Worm (Caenorhabditis elegans) whole organism, late embryonic: ENCODE data around the gene srh-195.

Source experiments
- C08G9.2 ChIP-seq: sonication (generic microtip); optimal IDR thresholded peaks from 2 replicates; lab custom pipeline; 2016; ENCODE audit warnings: mild to moderate bottlenecking, missing genetic modification characterization, moderate library complexity, missing compliant biosample characterization
- F13H6.1 ChIP-seq: sonication (generic microtip); optimal IDR thresholded peaks from 2 replicates; lab custom pipeline; 2016; ENCODE audit warnings: missing genetic modification characterization, missing compliant biosample characterization
- T23F11.4 ChIP-seq: fragments of 200-800 bp; sonication (Bioruptor generic); optimal IDR thresholded peaks from 2 replicates; lab custom pipeline; 2018; ENCODE audit warnings: mild to moderate bottlenecking, missing genetic modification characterization, missing compliant biosample characterization
- Y22D7AL.16 ChIP-seq: sonication (generic microtip); optimal IDR thresholded peaks from 2 replicates; lab custom pipeline; 2016; ENCODE audit warnings: missing genetic modification characterization, missing compliant biosample characterization
- ama-1 ChIP-seq: fragments of 150-350 bp; optimal IDR thresholded peaks from 2 replicates; lab custom pipeline; 2014
- ceh-14 ChIP-seq: sonication (generic microtip); optimal IDR thresholded peaks from 2 replicates; lab custom pipeline; 2016; ENCODE audit warnings: missing genotype, missing genetic modification characterization, missing compliant biosample characterization
- ceh-18 ChIP-seq: sonication (generic microtip); optimal IDR thresholded peaks from 2 replicates; lab custom pipeline; 2016; ENCODE audit warnings: missing genetic modification characterization, missing compliant biosample characterization
- ceh-19 ChIP-seq: fragments of 200-800 bp; sonication (Bioruptor generic); optimal IDR thresholded peaks from 2 replicates; lab custom pipeline; 2018; ENCODE audit warnings: mild to moderate bottlenecking, missing genetic modification characterization, missing compliant biosample characterization
- ceh-24 ChIP-seq: sonication (generic microtip); optimal IDR thresholded peaks from 2 replicates; lab custom pipeline; 2016; ENCODE audit warnings: mild to moderate bottlenecking, missing genetic modification characterization, missing compliant biosample characterization
- ceh-30 ChIP-seq: fragments of 150-350 bp; optimal IDR thresholded peaks from 2 replicates; lab custom pipeline; 2014; ENCODE audit warnings: missing biosample characterization, missing genetic modification characterization
- ceh-34 ChIP-seq: sonication (generic microtip); optimal IDR thresholded peaks from 2 replicates; lab custom pipeline; 2016; ENCODE audit warnings: mild to moderate bottlenecking, missing genetic modification characterization, missing compliant biosample characterization
- ceh-45 ChIP-seq: fragments of 200-800 bp; sonication (Bioruptor generic); IDR thresholded peaks from 2 replicates; pipeline ENCODE4 v1.3.6; 2022; ENCODE audit warnings: missing genetic modification reagents, missing genetic modification characterization, missing compliant biosample characterization
- elt-2 ChIP-seq: sonication (generic microtip); optimal IDR thresholded peaks from 2 replicates; lab custom pipeline; 2016; ENCODE audit warnings: missing genetic modification reagents, missing genetic modification characterization, missing compliant biosample characterization
- ets-4 ChIP-seq: sonication (generic microtip); optimal IDR thresholded peaks from 2 replicates; lab custom pipeline; 2016; ENCODE audit warnings: missing genetic modification characterization, missing compliant biosample characterization
- eyg-1 ChIP-seq: sonication (generic microtip); optimal IDR thresholded peaks from 2 replicates; lab custom pipeline; 2016; ENCODE audit warnings: missing genotype, missing genetic modification characterization, missing compliant biosample characterization
- fax-1 ChIP-seq: sonication (generic microtip); optimal IDR thresholded peaks from 2 replicates; lab custom pipeline; 2016; ENCODE audit warnings: missing genotype, missing genetic modification characterization, missing compliant biosample characterization
- hlh-30 ChIP-seq: sonication (generic microtip); optimal IDR thresholded peaks from 2 replicates; lab custom pipeline; 2017; ENCODE audit warnings: antibody characterized with exemption, missing genetic modification characterization, missing compliant biosample characterization; ENCODE audit not compliant: insufficient read depth
- hlh-6 ChIP-seq: sonication (generic microtip); optimal IDR thresholded peaks from 2 replicates; lab custom pipeline; 2016; ENCODE audit warnings: missing genotype, missing genetic modification characterization, missing compliant biosample characterization
- hlh-8 ChIP-seq: sonication (generic microtip); optimal IDR thresholded peaks from 2 replicates; lab custom pipeline; 2016; ENCODE audit warnings: missing genotype, missing genetic modification characterization, missing compliant biosample characterization
- nhr-11 ChIP-seq: fragments of 150-350 bp; optimal IDR thresholded peaks from 2 replicates; lab custom pipeline; 2014; ENCODE audit warnings: missing biosample characterization, missing genetic modification characterization
- nhr-232 ChIP-seq: sonication (generic microtip); optimal IDR thresholded peaks from 2 replicates; lab custom pipeline; 2016; ENCODE audit warnings: missing genetic modification characterization, missing compliant biosample characterization
- pag-3 ChIP-seq: sonication (generic microtip); optimal IDR thresholded peaks from 2 replicates; lab custom pipeline; 2016; ENCODE audit warnings: missing compliant biosample characterization, missing genetic modification characterization, borderline replicate concordance
- pat-9 ChIP-seq: fragments of 200-800 bp; sonication (Bioruptor generic); optimal IDR thresholded peaks from 2 replicates; lab custom pipeline; 2018; ENCODE audit warnings: mild to moderate bottlenecking, missing genetic modification characterization, moderate library complexity, missing compliant biosample characterization
- pax-1 ChIP-seq: fragments of 150-350 bp; optimal IDR thresholded peaks from 2 replicates; lab custom pipeline; 2014; ENCODE audit warnings: missing biosample characterization, missing genetic modification characterization
- pha-2 ChIP-seq: sonication (generic microtip); optimal IDR thresholded peaks from 2 replicates; lab custom pipeline; 2017; ENCODE audit warnings: mild to moderate bottlenecking, missing genetic modification characterization, missing compliant biosample characterization
- pqm-1 ChIP-seq: sonication (generic microtip); optimal IDR thresholded peaks from 2 replicates; lab custom pipeline; 2016; ENCODE audit warnings: missing genetic modification characterization, missing compliant biosample characterization
- pros-1 ChIP-seq: fragments of 150-350 bp; optimal IDR thresholded peaks from 2 replicates; lab custom pipeline; 2014; ENCODE audit warnings: missing biosample characterization, missing genetic modification reagents, missing genetic modification characterization
- ref-2 ChIP-seq: sonication (generic microtip); optimal IDR thresholded peaks from 2 replicates; lab custom pipeline; 2016; ENCODE audit warnings: missing genetic modification characterization, missing compliant biosample characterization
- sox-2 ChIP-seq: fragments of 200-800 bp; sonication (Bioruptor generic); IDR thresholded peaks from 2 replicates; pipeline ENCODE4 v1.3.6; 2022; ENCODE audit warnings: missing genetic modification reagents, missing genetic modification characterization, missing compliant biosample characterization
- tbx-2 ChIP-seq: sonication (generic microtip); optimal IDR thresholded peaks from 2 replicates; lab custom pipeline; 2016; ENCODE audit warnings: missing genetic modification characterization, missing compliant biosample characterization
- tbx-7 ChIP-seq: sonication (generic microtip); optimal IDR thresholded peaks from 2 replicates; lab custom pipeline; 2016; ENCODE audit warnings: missing genotype, missing genetic modification characterization, missing compliant biosample characterization
- ttx-3 ChIP-seq: sonication (generic microtip); optimal IDR thresholded peaks from 2 replicates; lab custom pipeline; 2016; ENCODE audit warnings: missing genetic modification reagents, missing genetic modification characterization, missing compliant biosample characterization
- unc-3 ChIP-seq, 2 experiments: fragments of 200-800 bp in 1 of 2; sonication (Bioruptor generic) in 1 of 2; sonication (generic microtip) in 1 of 2; conservative IDR thresholded peaks in 1 of 2; optimal IDR thresholded peaks in 1 of 2; 2 replicates each; pipeline versions ENCODE4 v1.3.6 to Lab custom; 2016 to 2022; ENCODE audit warnings: missing compliant biosample characterization in 2 of 2, missing genetic modification characterization in 2 of 2, missing genetic modification reagents in 1 of 2
- unc-42 ChIP-seq: sonication (generic microtip); optimal IDR thresholded peaks from 2 replicates; lab custom pipeline; 2016; ENCODE audit warnings: missing genotype, missing genetic modification characterization, missing compliant biosample characterization
- unc-55 ChIP-seq: sonication (generic microtip); optimal IDR thresholded peaks from 2 replicates; lab custom pipeline; 2017; ENCODE audit warnings: missing biosample characterization, missing genetic modification reagents, missing genetic modification characterization
- unc-86 ChIP-seq: sonication (generic microtip); optimal IDR thresholded peaks from 2 replicates; lab custom pipeline; 2016; ENCODE audit warnings: missing genetic modification characterization, missing compliant biosample characterization
- zip-5 ChIP-seq: sonication (generic microtip); optimal IDR thresholded peaks from 2 replicates; lab custom pipeline; 2016; ENCODE audit warnings: missing genetic modification characterization, missing compliant biosample characterization
- ztf-16 ChIP-seq: sonication (generic microtip); optimal IDR thresholded peaks from 2 replicates; lab custom pipeline; 2017; ENCODE audit warnings: missing genetic modification characterization, missing compliant biosample characterization

srh-195 gene

ce11 chrII:2090605-2091004, 26.1 kb downstream of the srh-195 start, which contains the start of gene trpl-5:
trpl-5 (minus strand) TSS chrII:2090636.
- TF ChIP-seq pqm-1 (tag; lab: Kevin White, UChicago) (no peak), unc-55 (GFP tag; lab: Kevin White, UChicago) (no peak), T23F11.4 (GFP tag; lab: Kevin White, UChicago) (no peak), ceh-19 (no peak), elt-2 (tag; lab: Kevin White, UChicago) (peak; percentile 80), ceh-45 (GFP tag; lab: Robert Waterston, UW) (no peak)

ce11 chrII:2087206-2087605, 29.5 kb downstream of the srh-195 start:
- TF ChIP-seq nhr-11 (no peak), pat-9 (tag; lab: Kevin White, UChicago) (no peak), unc-3 (GFP tag; conservative IDR thresholded peaks at IDR 0.05; lab: Robert Waterston, UW) (no peak), unc-3 (tag; optimal IDR thresholded peaks at IDR 0.05; lab: Kevin White, UChicago) (no peak)
- TF ChIP-seq, all 69 proteins: peak for 0

ce11 chrII:2083726-2084179, 32.9 kb downstream of the srh-195 start, which contains the start of the genes T16A1.5 and fbxc-49:
T16A1.5 (minus strand) TSS chrII:2083826.
fbxc-49 (plus strand) TSS chrII:2084129.
- TF ChIP-seq ttx-3 (tag; lab: Kevin White, UChicago) (no peak), ceh-34 (tag; lab: Kevin White, UChicago) (no peak), pax-1 (no peak), hlh-6 (tag; lab: Kevin White, UChicago) (no peak), sox-2 (GFP tag; lab: Robert Waterston, UW) (no peak), tbx-2 (tag; lab: Kevin White, UChicago) (no peak), tbx-7 (tag; lab: Kevin White, UChicago) (no peak), ets-4 (tag; lab: Kevin White, UChicago) (no peak), unc-42 (no peak), pag-3 (tag; lab: Kevin White, UChicago) (no peak), ceh-24 (tag; lab: Kevin White, UChicago) (no peak), pros-1 (no peak), ceh-30 (tag; lab: Kevin White, UChicago) (no peak), ref-2 (tag; lab: Kevin White, UChicago) (no peak), unc-3 (GFP tag; conservative IDR thresholded peaks at IDR 0.05; lab: Robert Waterston, UW) (no peak), unc-3 (tag; optimal IDR thresholded peaks at IDR 0.05; lab: Kevin White, UChicago) (no peak), eyg-1 (tag; lab: Kevin White, UChicago) (no peak), hlh-30 (tag; lab: Kevin White, UChicago) (no peak)

- TF ChIP-seq nhr-11 (no peak), ceh-45 (GFP tag; lab: Robert Waterston, UW) (no peak), ceh-18 (tag; lab: Kevin White, UChicago) (no peak)
Measured at ce11 chrII:2081257-2081656, 35.4 kb downstream of the srh-195 start, which contains the start of gene T16A1.4. T16A1.4 (plus strand) TSS chrII:2081557.

ce11 chrII:2080425-2080824, 36.3 kb downstream of the srh-195 start, which contains the start of gene F07E5.9:
F07E5.9 (minus strand) TSS chrII:2080525.
- no peak for TF ChIP-seq pha-2 (tag; lab: Kevin White, UChicago)
- TF ChIP-seq F13H6.1 (tag; lab: Kevin White, UChicago) = no peak
- TF ChIP-seq ceh-30 (tag; lab: Kevin White, UChicago) = no peak
- TF ChIP-seq hlh-8 (tag; lab: Kevin White, UChicago) = no peak
- no peak for TF ChIP-seq ceh-24 (tag; lab: Kevin White, UChicago)

- no peak for TF ChIP-seq ceh-18 (tag; lab: Kevin White, UChicago)
- no peak for TF ChIP-seq nhr-232 (tag; lab: Kevin White, UChicago)
- TF ChIP-seq pat-9 (tag; lab: Kevin White, UChicago) = no peak
- no peak for TF ChIP-seq unc-3 (GFP tag; conservative IDR thresholded peaks at IDR 0.05; lab: Robert Waterston, UW)
- no peak for TF ChIP-seq unc-3 (tag; optimal IDR thresholded peaks at IDR 0.05; lab: Kevin White, UChicago)
- TF ChIP-seq pag-3 (tag; lab: Kevin White, UChicago) = no peak
- no peak for TF ChIP-seq pax-1
- TF ChIP-seq ceh-19 = no peak
- no peak for TF ChIP-seq ztf-16 (tag; lab: Kevin White, UChicago)
- TF ChIP-seq ama-1 (lab: Kevin White, UChicago) = no peak
- no peak for TF ChIP-seq ceh-14 (tag; lab: Kevin White, UChicago)
- TF ChIP-seq tbx-2 (tag; lab: Kevin White, UChicago) = no peak
- no peak for TF ChIP-seq Y22D7AL.16 (tag; lab: Kevin White, UChicago)
- no peak for TF ChIP-seq unc-86 (tag; lab: Kevin White, UChicago)
- no peak for TF ChIP-seq C08G9.2 (tag; lab: Kevin White, UChicago)
- TF ChIP-seq tbx-7 (tag; lab: Kevin White, UChicago) = no peak
- TF ChIP-seq zip-5 (tag; lab: Kevin White, UChicago) = no peak
- no peak for TF ChIP-seq fax-1 (tag; lab: Kevin White, UChicago)
- TF ChIP-seq nhr-11 = no peak
Measured at ce11 chrII:2076467-2076866, 40.2 kb downstream of the srh-195 start.
